Fruit fly (Drosophila melanogaster) whole organism, pupa: ENCODE results near the gene js.

ENCODE experiments used
- CG10348 ChIP-seq: fragments of 200-800 bp; sonication (Bioruptor generic); IDR thresholded peaks from 2 replicates; pipeline ENCODE4 v1.3.6; 2022; ENCODE audit warnings: missing biosample characterization, missing genetic modification characterization
- CG12605 ChIP-seq: fragments of 200-800 bp; sonication (Bioruptor generic); IDR thresholded peaks from 2 replicates; pipeline ENCODE4 v1.3.6; 2022; ENCODE audit warnings: missing biosample characterization, missing genetic modification characterization
- CG13204 ChIP-seq: fragments of 200-800 bp; sonication (Bioruptor generic); optimal IDR thresholded peaks from 2 replicates; lab custom pipeline; 2018; ENCODE audit warnings: missing biosample characterization, mild to moderate bottlenecking, missing genetic modification characterization, moderate library complexity
- CG14655 ChIP-seq: fragments of 200-800 bp; sonication (Bioruptor generic); optimal IDR thresholded peaks from 3 replicates; lab custom pipeline; 2017; ENCODE audit warnings: mild to moderate bottlenecking, missing biosample characterization, missing genetic modification reagents, missing genetic modification characterization
- CG15710 ChIP-seq: fragments of 200-800 bp; sonication (Bioruptor generic); optimal IDR thresholded peaks from 2 replicates; lab custom pipeline; 2018; ENCODE audit warnings: missing biosample characterization, mild to moderate bottlenecking, missing genetic modification characterization, moderate library complexity
- CG32121 ChIP-seq: fragments of 200-800 bp; sonication (Bioruptor generic); IDR thresholded peaks from 2 replicates; pipeline ENCODE4 v1.3.6; 2022; ENCODE audit warnings: missing biosample characterization, missing genetic modification characterization
- CG34367 ChIP-seq: fragments of 200-800 bp; sonication (Bioruptor generic); optimal IDR thresholded peaks from 2 replicates; lab custom pipeline; 2018; ENCODE audit warnings: missing biosample characterization, mild to moderate bottlenecking, missing genetic modification characterization
- CG4496 ChIP-seq: fragments of 200-800 bp; sonication (Bioruptor generic); IDR thresholded peaks from 3 replicates; pipeline ENCODE4 v1.3.6; 2022; ENCODE audit warnings: missing biosample characterization, missing genetic modification characterization
- D1 ChIP-seq: fragments of 200-800 bp; sonication (Bioruptor generic); optimal IDR thresholded peaks from 2 replicates; lab custom pipeline; 2018; ENCODE audit warnings: missing biosample characterization, mild to moderate bottlenecking, missing genetic modification characterization, moderate library complexity
- Ets98B ChIP-seq: fragments of 200-800 bp; sonication (Bioruptor generic); IDR thresholded peaks from 2 replicates; pipeline ENCODE4 v1.3.6; 2022; ENCODE audit warnings: missing biosample characterization, missing genetic modification characterization
- Pif1A ChIP-seq: fragments of 200-800 bp; sonication (Bioruptor generic); optimal IDR thresholded peaks from 3 replicates; lab custom pipeline; 2016; ENCODE audit warnings: missing biosample characterization, missing genetic modification characterization
- Snoo ChIP-seq: fragments of 200-800 bp; sonication (Bioruptor generic); optimal IDR thresholded peaks from 3 replicates; lab custom pipeline; 2017; ENCODE audit warnings: missing biosample characterization, mild to moderate bottlenecking, missing genetic modification characterization, inconsistent platforms
- fd96Ca ChIP-seq: fragments of 200-800 bp; sonication (Bioruptor generic); IDR thresholded peaks from 3 replicates; pipeline ENCODE4 v1.3.6; 2022; ENCODE audit warnings: missing biosample characterization, missing genetic modification characterization
- gl ChIP-seq: fragments of 200-800 bp; sonication (Bioruptor generic); optimal IDR thresholded peaks from 2 replicates; lab custom pipeline; 2018; ENCODE audit warnings: missing biosample characterization, mild to moderate bottlenecking, missing genetic modification characterization

dm6 chr3R:16327549-16327948 is 40.6 kb downstream of the js start, which contains the start of gene CG17930:
- TF ChIP-seq CG14655: no peak
- no peak for TF ChIP-seq CG15710 (tag; lab: Kevin White, UChicago)
- no peak for TF ChIP-seq CG10348 (GFP tag; lab: Robert Waterston, UW)
- no peak for TF ChIP-seq CG13204 (GFP tag; lab: Kevin White, UChicago)
- TF ChIP-seq D1 (tag; lab: Kevin White, UChicago): no peak
- TF ChIP-seq Ets98B (GFP tag; lab: Robert Waterston, UW): no peak
- no peak for TF ChIP-seq CG4496
- TF ChIP-seq CG12605 (GFP tag; lab: Robert Waterston, UW): no peak
- no peak for TF ChIP-seq Snoo (tag; lab: Kevin White, UChicago)
- TF ChIP-seq Pif1A: no peak
- TF ChIP-seq CG34367: no peak
- TF ChIP-seq CG32121 (GFP tag; lab: Robert Waterston, UW): no peak
- TF ChIP-seq gl (tag; lab: Kevin White, UChicago): no peak
- TF ChIP-seq fd96Ca (GFP tag; lab: Robert Waterston, UW): no peak
